Worm (Caenorhabditis elegans) whole organism, L3 larva: ENCODE results near the gene Y59H11AR.3.
A peak's percentile ranks its signal among the peaks of the same experiment; 100 is the strongest.

Source experiments
- R02D3.7 ChIP-seq: fragments of 150-350 bp; optimal IDR thresholded peaks from 2 replicates; lab custom pipeline; 2014; ENCODE audit warnings: missing biosample characterization, missing genetic modification characterization
- aly-2 ChIP-seq: fragments of 150-350 bp; optimal IDR thresholded peaks from 2 replicates; lab custom pipeline; 2014; ENCODE audit warnings: missing biosample characterization, missing genetic modification characterization
- ama-1 ChIP-seq: fragments of 150-350 bp; optimal IDR thresholded peaks from 2 replicates; lab custom pipeline; 2018
- ceh-16 ChIP-seq: sonication (generic microtip); optimal IDR thresholded peaks from 2 replicates; lab custom pipeline; 2017; ENCODE audit warnings: missing biosample characterization, missing genetic modification characterization
- ceh-28 ChIP-seq: fragments of 150-350 bp; optimal IDR thresholded peaks from 2 replicates; lab custom pipeline; 2014; ENCODE audit warnings: missing biosample characterization, missing genetic modification reagents, missing genetic modification characterization
- ceh-82 ChIP-seq: fragments of 150-350 bp; optimal IDR thresholded peaks from 2 replicates; lab custom pipeline; 2014; ENCODE audit warnings: missing biosample characterization, missing genetic modification characterization
- ceh-9 ChIP-seq: sonication (generic microtip); optimal IDR thresholded peaks from 2 replicates; lab custom pipeline; 2018; ENCODE audit warnings: missing biosample characterization, missing genetic modification characterization
- daf-12 ChIP-seq: fragments of 150-350 bp; optimal IDR thresholded peaks from 2 replicates; lab custom pipeline; 2014; ENCODE audit warnings: missing biosample characterization, missing genetic modification reagents, missing genetic modification characterization
- egl-27 ChIP-seq: sonication (generic microtip); optimal IDR thresholded peaks from 4 replicates; lab custom pipeline; 2017; ENCODE audit warnings: missing biosample characterization, missing genetic modification reagents, missing genetic modification characterization
- elt-1 ChIP-seq: fragments of 150-350 bp; optimal IDR thresholded peaks from 2 replicates; lab custom pipeline; 2014; ENCODE audit warnings: missing biosample characterization, missing genetic modification characterization
- elt-3 ChIP-seq, 3 experiments: fragments of 150-350 bp in 1 of 3; sonication (generic microtip) in 2 of 3; optimal IDR thresholded peaks; 2 replicates in 2 of 3; 4 replicates in 1 of 3; lab custom pipeline; 2014 to 2017; ENCODE audit warnings: missing biosample characterization in 3 of 3, missing genetic modification characterization in 3 of 3
- eor-1 ChIP-seq, 2 experiments: fragments of 150-350 bp; optimal IDR thresholded peaks; 2 replicates each; lab custom pipeline; 2014 to 2018; ENCODE audit warnings: missing biosample characterization in 2 of 2, missing genetic modification characterization in 2 of 2
- fkh-10 ChIP-seq: sonication (generic microtip); optimal IDR thresholded peaks from 2 replicates; lab custom pipeline; 2017; ENCODE audit warnings: missing biosample characterization, missing genetic modification reagents, missing genetic modification characterization
- fkh-2 ChIP-seq: fragments of 150-350 bp; optimal IDR thresholded peaks from 2 replicates; lab custom pipeline; 2014; ENCODE audit warnings: missing biosample characterization, missing genetic modification reagents, missing genetic modification characterization
- hmg-11 ChIP-seq: sonication (generic microtip); optimal IDR thresholded peaks from 2 replicates; lab custom pipeline; 2016; ENCODE audit warnings: missing genetic modification characterization, missing compliant biosample characterization
- lin-15B ChIP-seq: fragments of 150-350 bp; optimal IDR thresholded peaks from 2 replicates; lab custom pipeline; 2014; ENCODE audit warnings: missing biosample characterization, missing genetic modification characterization
- lin-39 ChIP-seq: fragments of 150-350 bp; optimal IDR thresholded peaks from 2 replicates; lab custom pipeline; 2018; ENCODE audit warnings: missing biosample characterization, missing genetic modification reagents, missing genetic modification characterization
- lsy-12 ChIP-seq: sonication (generic microtip); optimal IDR thresholded peaks from 2 replicates; lab custom pipeline; 2016; ENCODE audit warnings: mild to moderate bottlenecking, missing genetic modification characterization, missing compliant biosample characterization
- mdl-1 ChIP-seq: fragments of 150-350 bp; optimal IDR thresholded peaks from 2 replicates; lab custom pipeline; 2014; ENCODE audit warnings: missing biosample characterization, missing genetic modification characterization
- mml-1 ChIP-seq: fragments of 150-350 bp; sonication (generic microtip); optimal IDR thresholded peaks from 3 replicates; lab custom pipeline; 2014; ENCODE audit warnings: missing biosample characterization, missing genetic modification characterization
- nfya-1 ChIP-seq: sonication (generic microtip); optimal IDR thresholded peaks from 2 replicates; lab custom pipeline; 2017; ENCODE audit warnings: missing genetic modification characterization, mild to moderate bottlenecking, missing compliant biosample characterization, antibody characterized with exemption, moderate library complexity; ENCODE audit not compliant: insufficient read depth
- nhr-11 ChIP-seq: fragments of 150-350 bp; optimal IDR thresholded peaks from 2 replicates; lab custom pipeline; 2014; ENCODE audit warnings: missing biosample characterization, missing genetic modification characterization
- nhr-12 ChIP-seq: fragments of 150-350 bp; optimal IDR thresholded peaks from 2 replicates; lab custom pipeline; 2014; ENCODE audit warnings: missing biosample characterization, missing genetic modification characterization
- nhr-23 ChIP-seq: fragments of 150-350 bp; optimal IDR thresholded peaks from 2 replicates; lab custom pipeline; 2014; ENCODE audit warnings: missing biosample characterization, missing genetic modification reagents, missing genetic modification characterization
- nhr-28 ChIP-seq: fragments of 150-350 bp; optimal IDR thresholded peaks from 2 replicates; lab custom pipeline; 2014; ENCODE audit warnings: missing biosample characterization, missing genetic modification characterization
- nhr-43 ChIP-seq: sonication (generic microtip); optimal IDR thresholded peaks from 2 replicates; lab custom pipeline; 2016; ENCODE audit warnings: mild to moderate bottlenecking, missing genetic modification characterization, missing compliant biosample characterization; ENCODE audit not compliant: poor library complexity, severe bottlenecking
- nhr-67 ChIP-seq: fragments of 150-350 bp; optimal IDR thresholded peaks from 2 replicates; lab custom pipeline; 2014; ENCODE audit warnings: missing biosample characterization, missing genetic modification characterization
- nhr-76 ChIP-seq: fragments of 150-350 bp; sonication (generic microtip); optimal IDR thresholded peaks from 5 replicates; lab custom pipeline; 2014; ENCODE audit warnings: missing biosample characterization, missing genetic modification characterization
- nhr-77 ChIP-seq: fragments of 150-350 bp; optimal IDR thresholded peaks from 2 replicates; lab custom pipeline; 2014; ENCODE audit warnings: missing biosample characterization, missing genetic modification characterization
- pha-4 ChIP-seq: fragments of 150-350 bp; optimal IDR thresholded peaks from 2 replicates; lab custom pipeline; 2014; ENCODE audit warnings: missing biosample characterization, missing genetic modification reagents, missing genetic modification characterization
- skn-1 ChIP-seq: fragments of 150-350 bp; optimal IDR thresholded peaks from 2 replicates; lab custom pipeline; 2014; ENCODE audit warnings: missing biosample characterization, missing genetic modification characterization
- snpc-4 ChIP-seq: fragments of 150-350 bp; optimal IDR thresholded peaks from 2 replicates; lab custom pipeline; 2014; ENCODE audit warnings: missing biosample characterization, missing genetic modification characterization
- tbx-2 ChIP-seq: sonication (generic microtip); optimal IDR thresholded peaks from 2 replicates; lab custom pipeline; 2016; ENCODE audit warnings: mild to moderate bottlenecking, missing genetic modification characterization, missing compliant biosample characterization
- unc-39 ChIP-seq: sonication (generic microtip); optimal IDR thresholded peaks from 4 replicates; lab custom pipeline; 2017; ENCODE audit warnings: missing biosample characterization, missing genetic modification characterization
- zag-1 ChIP-seq: fragments of 150-350 bp; optimal IDR thresholded peaks from 2 replicates; lab custom pipeline; 2014; ENCODE audit warnings: missing biosample characterization, missing genetic modification characterization
- ztf-11 ChIP-seq: fragments of 150-350 bp; optimal IDR thresholded peaks from 2 replicates; lab custom pipeline; 2014; ENCODE audit warnings: missing biosample characterization, missing genetic modification characterization
- ztf-4 ChIP-seq: fragments of 150-350 bp; optimal IDR thresholded peaks from 2 replicates; lab custom pipeline; 2014; ENCODE audit warnings: missing biosample characterization, missing genetic modification characterization

Y59H11AR.3 gene

ce11 chrIV:8608204-8608603 is 13.0 kb upstream of the Y59H11AR.3 start:
- TF ChIP-seq elt-1 (tag; lab: Kevin White, UChicago), result peak; percentile 63
- TF ChIP-seq tbx-2, result no peak
- TF ChIP-seq ztf-11 (tag; lab: Kevin White, UChicago), result no peak
- TF ChIP-seq, all 47 proteins: peak for 1

ce11 chrIV:8605217-8605616 is 10.0 kb upstream of the Y59H11AR.3 start:
- TF ChIP-seq nhr-11 (tag; lab: Kevin White, UChicago) (peak; percentile 53), skn-1 (tag; lab: Kevin White, UChicago) (no peak)

- TF ChIP-seq eor-1 (tag; optimal IDR thresholded peaks at IDR 0.05; lab: Kevin White, UChicago) (no peak), nhr-28 (tag; lab: Kevin White, UChicago) (no peak), nhr-67 (tag; lab: Kevin White, UChicago) (no peak), egl-27 (no peak), fkh-10 (no peak), hmg-11 (tag; lab: Kevin White, UChicago) (no peak), aly-2 (tag; lab: Kevin White, UChicago) (no peak), R02D3.7 (tag; lab: Kevin White, UChicago) (no peak), ceh-28 (tag; lab: Kevin White, UChicago) (no peak), unc-39 (tag; lab: Kevin White, UChicago) (no peak), nhr-77 (no peak), tbx-2 (no peak), nhr-11 (tag; lab: Kevin White, UChicago) (no peak), zag-1 (tag; lab: Kevin White, UChicago) (no peak), elt-1 (tag; lab: Kevin White, UChicago) (no peak), ceh-9 (tag; lab: Kevin White, UChicago) (no peak), mml-1 (tag; lab: Kevin White, UChicago) (no peak), nhr-12 (tag; lab: Kevin White, UChicago) (no peak)
- TF ChIP-seq, all 47 proteins: peak for 0
These were observed 7.7 kb upstream of the Y59H11AR.3 start, which contains the start of gene Y59H11AR.10 for ce11 chrIV:8602877-8603276. Y59H11AR.10 (plus strand) TSS chrIV:8603177.

ce11 chrIV:8600712-8601330 is 5.6 kb upstream of the Y59H11AR.3 start, which contains the start of gene Y59H11AR.4:
Y59H11AR.4 (minus strand) TSS chrIV:8600762.
- no peak for TF ChIP-seq mdl-1 (tag; lab: Kevin White, UChicago)
- no peak for TF ChIP-seq ama-1 (lab: Kevin White, UChicago)
- no peak for TF ChIP-seq snpc-4 (tag; lab: Kevin White, UChicago)
- no peak for TF ChIP-seq hmg-11 (tag; lab: Kevin White, UChicago)
- no peak for TF ChIP-seq pha-4
- no peak for TF ChIP-seq tbx-2
- TF ChIP-seq ceh-16, result no peak
- no peak for TF ChIP-seq nhr-67 (tag; lab: Kevin White, UChicago)
- no peak for TF ChIP-seq unc-39 (tag; lab: Kevin White, UChicago)
- TF ChIP-seq egl-27, result no peak
- no peak for TF ChIP-seq nhr-28 (tag; lab: Kevin White, UChicago)
- TF ChIP-seq elt-3 (tag; optimal IDR thresholded peaks at IDR 0.05; lab: Kevin White, UChicago), result no peak
- no peak for TF ChIP-seq nhr-11 (tag; lab: Kevin White, UChicago)
- no peak for TF ChIP-seq zag-1 (tag; lab: Kevin White, UChicago)
- no peak for TF ChIP-seq elt-1 (tag; lab: Kevin White, UChicago)
- TF ChIP-seq daf-12 (tag; lab: Kevin White, UChicago), result no peak
- no peak for TF ChIP-seq nhr-76 (tag; lab: Kevin White, UChicago)

ce11 chrIV:8597504-8597903 is 2.3 kb upstream of the Y59H11AR.3 start:
- TF ChIP-seq elt-3 (tag; optimal IDR thresholded peaks at IDR 0.05; lab: Kevin White, UChicago), result no peak
- no peak for TF ChIP-seq R02D3.7 (tag; lab: Kevin White, UChicago)
- TF ChIP-seq nhr-43, result no peak
- TF ChIP-seq fkh-10, result no peak
- TF ChIP-seq nhr-28 (tag; lab: Kevin White, UChicago), result no peak
- TF ChIP-seq lin-39, result no peak
- TF ChIP-seq nhr-23 (tag; lab: Kevin White, UChicago), result peak; percentile 39
- TF ChIP-seq mml-1 (tag; lab: Kevin White, UChicago), result no peak
- peak; percentile 32 for TF ChIP-seq pha-4
- TF ChIP-seq ceh-28 (tag; lab: Kevin White, UChicago), result no peak
- TF ChIP-seq elt-1 (tag; lab: Kevin White, UChicago), result no peak
- no peak for TF ChIP-seq zag-1 (tag; lab: Kevin White, UChicago)
- TF ChIP-seq ceh-82 (tag; lab: Kevin White, UChicago), result no peak
- TF ChIP-seq lin-15B, result no peak
- peak; percentile 51 for TF ChIP-seq hmg-11 (tag; lab: Kevin White, UChicago)
- no peak for TF ChIP-seq tbx-2
- no peak for TF ChIP-seq lsy-12
- peak; percentile 57 for TF ChIP-seq nfya-1 (tag; lab: Kevin White, UChicago)
- no peak for TF ChIP-seq ztf-4 (tag; lab: Kevin White, UChicago)
- TF ChIP-seq fkh-2 (tag; lab: Kevin White, UChicago), result no peak
